Worm (Caenorhabditis elegans) whole organism, mixed stage, embryonic: ENCODE data around the gene rocf-1.

Source experiments
- elt-1 ChIP-seq: sonication (generic microtip); optimal IDR thresholded peaks from 2 replicates; lab custom pipeline; 2017; ENCODE audit warnings: missing genetic modification characterization, mild to moderate bottlenecking, missing compliant biosample characterization, antibody characterized with exemption, moderate library complexity, borderline replicate concordance; ENCODE audit not compliant: insufficient read depth
- elt-3 ChIP-seq: fragments of 150-350 bp; optimal IDR thresholded peaks from 2 replicates; lab custom pipeline; 2014; ENCODE audit warnings: missing biosample characterization, missing genetic modification characterization
- nhr-237 ChIP-seq: fragments of 150-350 bp; optimal IDR thresholded peaks from 2 replicates; lab custom pipeline; 2014; ENCODE audit warnings: missing biosample characterization, missing genetic modification characterization
- nhr-28 ChIP-seq: fragments of 150-350 bp; optimal IDR thresholded peaks from 2 replicates; lab custom pipeline; 2014; ENCODE audit warnings: missing biosample characterization, missing genetic modification characterization
- nhr-76 ChIP-seq: sonication (generic microtip); optimal IDR thresholded peaks from 2 replicates; lab custom pipeline; 2017; ENCODE audit warnings: missing biosample characterization, missing genetic modification characterization
- pha-4 ChIP-seq: fragments of 150-350 bp; optimal IDR thresholded peaks from 2 replicates; lab custom pipeline; 2018; ENCODE audit warnings: missing biosample characterization, missing genetic modification reagents, missing genetic modification characterization
- snpc-4 ChIP-seq: fragments of 150-350 bp; optimal IDR thresholded peaks from 2 replicates; lab custom pipeline; 2014; ENCODE audit warnings: missing biosample characterization, missing genetic modification characterization
- tbx-8 ChIP-seq: fragments of 200-800 bp; sonication (Bioruptor generic); optimal IDR thresholded peaks from 2 replicates; lab custom pipeline; 2018; ENCODE audit warnings: mild to moderate bottlenecking, missing genetic modification characterization, moderate library complexity, missing compliant biosample characterization
- unc-62 ChIP-seq: fragments of 150-350 bp; optimal IDR thresholded peaks from 2 replicates; lab custom pipeline; 2014; ENCODE audit warnings: missing biosample characterization, missing genetic modification reagents, missing genetic modification characterization

ce11 chrV:15431322-15432052 is 32.8 kb downstream of the rocf-1 start:
- TF ChIP-seq nhr-28 (tag; lab: Kevin White, UChicago) (no peak), tbx-8 (GFP tag; lab: Kevin White, UChicago) (no peak), elt-1 (tag; lab: Kevin White, UChicago) (no peak), snpc-4 (tag; lab: Kevin White, UChicago) (no peak), elt-3 (tag; lab: Kevin White, UChicago) (no peak), pha-4 (no peak), nhr-237 (tag; lab: Kevin White, UChicago) (no peak), unc-62 (GFP tag; lab: Kevin White, UChicago) (no peak), nhr-76 (no peak)
